Fruit fly (Drosophila melanogaster) whole organism, embryonic: ENCODE data around the gene Gr85a.

ENCODE experiments used
- Ada2b ChIP-seq: fragments of 200-800 bp; sonication (Bioruptor generic); IDR thresholded peaks from 2 replicates; pipeline ENCODE4 v1.3.6; 2022; ENCODE audit warnings: missing biosample characterization, missing genetic modification characterization
- BtbVII ChIP-seq: fragments of 200-800 bp; sonication (Bioruptor generic); optimal IDR thresholded peaks from 3 replicates; lab custom pipeline; 2017; ENCODE audit warnings: missing biosample characterization, mild to moderate bottlenecking, missing genetic modification characterization
- CG10543 ChIP-seq: fragments of 200-800 bp; sonication (Bioruptor generic); optimal IDR thresholded peaks from 3 replicates; lab custom pipeline; 2017; ENCODE audit warnings: missing biosample characterization, mild to moderate bottlenecking, missing genetic modification characterization, moderate library complexity
- CG10565 ChIP-seq: fragments of 200-800 bp; sonication (Bioruptor generic); optimal IDR thresholded peaks from 3 replicates; lab custom pipeline; 2016; ENCODE audit warnings: missing biosample characterization, mild to moderate bottlenecking, missing genetic modification characterization
- CG11247 ChIP-seq: fragments of 200-800 bp; sonication (Bioruptor generic); IDR thresholded peaks from 2 replicates; pipeline ENCODE4 v1.3.6; 2022; ENCODE audit warnings: missing biosample characterization, missing genetic modification characterization
- CG14965 ChIP-seq: fragments of 200-800 bp; sonication (Bioruptor generic); optimal IDR thresholded peaks from 2 replicates; lab custom pipeline; 2016; ENCODE audit warnings: missing biosample characterization, missing genetic modification characterization, borderline replicate concordance
- CG2889 ChIP-seq: fragments of 200-800 bp; sonication (Bioruptor generic); IDR thresholded peaks from 3 replicates; pipeline ENCODE4 v1.3.6; 2022; ENCODE audit warnings: missing biosample characterization, missing genetic modification characterization
- CG3065 ChIP-seq: fragments of 200-800 bp; sonication (Bioruptor generic); optimal IDR thresholded peaks from 2 replicates; lab custom pipeline; 2016; ENCODE audit warnings: missing biosample characterization, missing genetic modification characterization
- CG31441 ChIP-seq: fragments of 200-800 bp; sonication (Bioruptor generic); IDR thresholded peaks from 2 replicates; pipeline ENCODE4 v1.3.6; 2022; ENCODE audit warnings: missing biosample characterization, missing genetic modification characterization
- CG3726 ChIP-seq: fragments of 200-800 bp; sonication (Bioruptor generic); IDR thresholded peaks from 3 replicates; pipeline ENCODE4, ENCODE4 v1.3.6; 2022; ENCODE audit warnings: missing biosample characterization, missing genetic modification characterization
- CG4820 ChIP-seq: fragments of 200-800 bp; sonication (Bioruptor generic); optimal IDR thresholded peaks from 3 replicates; lab custom pipeline; 2016; ENCODE audit warnings: missing biosample characterization, missing genetic modification characterization
- CG4854 ChIP-seq: fragments of 200-800 bp; sonication (Bioruptor generic); optimal IDR thresholded peaks from 2 replicates; lab custom pipeline; 2016; ENCODE audit warnings: missing biosample characterization, missing genetic modification characterization, inconsistent platforms
- CG6689 ChIP-seq: fragments of 200-800 bp; sonication (Bioruptor generic); IDR thresholded peaks from 2 replicates; pipeline ENCODE4 v1.3.6; 2022; ENCODE audit warnings: missing biosample characterization, missing genetic modification characterization
- CG7271 ChIP-seq: fragments of 200-800 bp; sonication (Bioruptor generic); optimal IDR thresholded peaks from 2 replicates; lab custom pipeline; 2018; ENCODE audit warnings: missing biosample characterization, mild to moderate bottlenecking, missing genetic modification characterization, moderate library complexity
- CG7928 ChIP-seq: fragments of 200-800 bp; sonication (Bioruptor generic); optimal IDR thresholded peaks from 2 replicates; lab custom pipeline; 2017; ENCODE audit warnings: missing biosample characterization, mild to moderate bottlenecking, missing genetic modification characterization
- CG8089 ChIP-seq: fragments of 200-800 bp; sonication (Bioruptor generic); optimal IDR thresholded peaks from 3 replicates; lab custom pipeline; 2016; ENCODE audit warnings: missing biosample characterization, missing genetic modification characterization
- CG8359 ChIP-seq: fragments of 200-800 bp; sonication (Bioruptor generic); optimal IDR thresholded peaks from 2 replicates; lab custom pipeline; 2017; ENCODE audit warnings: missing biosample characterization, mild to moderate bottlenecking, missing genetic modification characterization, borderline replicate concordance
- CG8388 ChIP-seq: fragments of 200-800 bp; sonication (Bioruptor generic); optimal IDR thresholded peaks from 2 replicates; lab custom pipeline; 2019; ENCODE audit warnings: missing biosample characterization, mild to moderate bottlenecking, missing genetic modification characterization, moderate library complexity
- CG9876 ChIP-seq: fragments of 200-800 bp; sonication (Bioruptor generic); optimal IDR thresholded peaks from 2 replicates; lab custom pipeline; 2016; ENCODE audit warnings: missing biosample characterization, missing genetic modification characterization
- CoRest ChIP-seq: fragments of 200-800 bp; sonication (Bioruptor generic); optimal IDR thresholded peaks from 3 replicates; lab custom pipeline; 2018; ENCODE audit warnings: missing biosample characterization, mild to moderate bottlenecking, missing genetic modification characterization, moderate library complexity
- Dref ChIP-seq: fragments of 200-800 bp; sonication (Bioruptor generic); IDR thresholded peaks from 2 replicates; pipeline ENCODE4 v1.3.6; 2022; ENCODE audit warnings: missing biosample characterization, missing genetic modification characterization
- E2f2 ChIP-seq: fragments of 200-800 bp; sonication (Bioruptor generic); IDR thresholded peaks from 2 replicates; pipeline ENCODE4 v1.3.6; 2022; ENCODE audit warnings: missing biosample characterization, missing genetic modification characterization
- HmgZ ChIP-seq: fragments of 200-800 bp; sonication (Bioruptor generic); optimal IDR thresholded peaks from 2 replicates; lab custom pipeline; 2018; ENCODE audit warnings: missing biosample characterization, mild to moderate bottlenecking, missing genetic modification characterization
- Mes4 ChIP-seq: fragments of 200-800 bp; sonication (Bioruptor generic); optimal IDR thresholded peaks from 2 replicates; lab custom pipeline; 2016; ENCODE audit warnings: missing biosample characterization, missing genetic modification characterization
- Opbp ChIP-seq: fragments of 200-800 bp; sonication (Bioruptor generic); IDR thresholded peaks from 3 replicates; pipeline ENCODE4 v1.3.6; 2022; ENCODE audit warnings: missing biosample characterization, missing genetic modification characterization; ENCODE audit not compliant: partially characterized antibody
- Optix ChIP-seq: fragments of 200-800 bp; sonication (Bioruptor generic); IDR thresholded peaks from 3 replicates; pipeline ENCODE4 v1.3.6; 2022; ENCODE audit warnings: missing biosample characterization, missing genetic modification characterization
- Sin3A ChIP-seq: fragments of >200 bp; optimal IDR thresholded peaks from 2 replicates; lab custom pipeline; 2018
- Six4 ChIP-seq: fragments of 200-800 bp; sonication (Bioruptor generic); optimal IDR thresholded peaks from 2 replicates; lab custom pipeline; 2016; ENCODE audit warnings: missing biosample characterization, missing genetic modification characterization
- Sox102F ChIP-seq: fragments of 200-800 bp; sonication (Bioruptor generic); optimal IDR thresholded peaks from 2 replicates; lab custom pipeline; 2018; ENCODE audit warnings: missing biosample characterization, mild to moderate bottlenecking, missing genetic modification characterization, moderate library complexity
- Usf ChIP-seq: fragments of 200-800 bp; sonication (Bioruptor generic); optimal IDR thresholded peaks from 2 replicates; lab custom pipeline; 2017; ENCODE audit warnings: missing genotype, missing biosample characterization, missing genetic modification characterization
- Xrp1 ChIP-seq: fragments of 200-800 bp; sonication (Bioruptor generic); IDR thresholded peaks from 2 replicates; pipeline ENCODE4 v1.3.6; 2022; ENCODE audit warnings: missing biosample characterization, missing genetic modification characterization
- ac ChIP-seq: fragments of 200-800 bp; sonication (Bioruptor generic); optimal IDR thresholded peaks from 3 replicates; lab custom pipeline; 2017; ENCODE audit warnings: missing biosample characterization, mild to moderate bottlenecking, missing genetic modification characterization
- chif ChIP-seq, 2 experiments: fragments of 200-800 bp; sonication (Bioruptor generic); optimal IDR thresholded peaks; 3 replicates each; lab custom pipeline; 2016; ENCODE audit warnings: missing biosample characterization in 2 of 2, missing genetic modification characterization in 2 of 2
- fd102C ChIP-seq: fragments of 200-800 bp; sonication (Bioruptor generic); optimal IDR thresholded peaks from 2 replicates; lab custom pipeline; 2018; ENCODE audit warnings: missing biosample characterization, mild to moderate bottlenecking, missing genetic modification characterization, moderate library complexity
- ftz-f1 ChIP-seq: fragments of 200-800 bp; sonication (Bioruptor generic); optimal IDR thresholded peaks from 2 replicates; lab custom pipeline; 2016; ENCODE audit warnings: missing biosample characterization, missing genetic modification characterization
- gcm2 ChIP-seq: fragments of 200-800 bp; sonication (Bioruptor generic); optimal IDR thresholded peaks from 2 replicates; lab custom pipeline; 2016; ENCODE audit warnings: missing biosample characterization, missing genetic modification characterization
- gfzf ChIP-seq: fragments of 200-800 bp; sonication (Bioruptor generic); optimal IDR thresholded peaks from 2 replicates; lab custom pipeline; 2016; ENCODE audit warnings: missing biosample characterization, mild to moderate bottlenecking, missing genetic modification characterization, moderate library complexity
- gsb ChIP-seq: fragments of 200-800 bp; sonication (Bioruptor generic); IDR thresholded peaks from 2 replicates; pipeline ENCODE4 v1.3.6; 2022; ENCODE audit warnings: missing biosample characterization, missing genetic modification characterization
- her ChIP-seq: fragments of 200-800 bp; sonication (Bioruptor generic); optimal IDR thresholded peaks from 2 replicates; lab custom pipeline; 2016; ENCODE audit warnings: missing biosample characterization, missing genetic modification characterization
- kah ChIP-seq: fragments of 200-800 bp; sonication (Bioruptor generic); optimal IDR thresholded peaks from 2 replicates; lab custom pipeline; 2018; ENCODE audit warnings: missing biosample characterization, mild to moderate bottlenecking, missing genetic modification characterization
- ken ChIP-seq: fragments of 200-800 bp; sonication (Bioruptor generic); IDR thresholded peaks from 3 replicates; pipeline ENCODE4 v1.3.6; 2022; ENCODE audit warnings: missing biosample characterization, missing genetic modification characterization
- lov ChIP-seq, 2 experiments: fragments of 200-800 bp in 1 of 2; fragments of >200 bp in 1 of 2; sonication (Bioruptor generic) in 1 of 2; IDR thresholded peaks in 1 of 2; optimal IDR thresholded peaks in 1 of 2; 2 replicates in 1 of 2; 3 replicates in 1 of 2; pipeline versions ENCODE4 v1.3.6 to Lab custom; 2017 to 2022; ENCODE audit warnings: missing biosample characterization in 1 of 2, missing genetic modification characterization in 1 of 2
- oc ChIP-seq: fragments of 200-800 bp; sonication (Bioruptor generic); optimal IDR thresholded peaks from 2 replicates; lab custom pipeline; 2018; ENCODE audit warnings: missing biosample characterization, mild to moderate bottlenecking, missing genetic modification characterization, moderate library complexity
- peb ChIP-seq: fragments of 200-800 bp; sonication (Bioruptor generic); IDR thresholded peaks from 2 replicates; pipeline ENCODE4 v1.3.6; 2022; ENCODE audit warnings: missing biosample characterization, missing genetic modification characterization
- pita ChIP-seq: fragments of 200-800 bp; sonication (Bioruptor generic); optimal IDR thresholded peaks from 2 replicates; lab custom pipeline; 2017; ENCODE audit warnings: missing biosample characterization, mild to moderate bottlenecking, missing genetic modification characterization
- pzg ChIP-seq: fragments of 200-800 bp; sonication (Bioruptor generic); optimal IDR thresholded peaks from 3 replicates; lab custom pipeline; 2018; ENCODE audit warnings: missing biosample characterization, mild to moderate bottlenecking, missing genetic modification characterization, moderate library complexity
- sug ChIP-seq: fragments of 200-800 bp; optimal IDR thresholded peaks from 2 replicates; lab custom pipeline; 2019; ENCODE audit warnings: missing biosample characterization, mild to moderate bottlenecking, missing genetic modification characterization, moderate library complexity
- twi ChIP-seq: fragments of 200-800 bp; optimal IDR thresholded peaks from 2 replicates; lab custom pipeline; 2019; ENCODE audit warnings: missing biosample characterization, mild to moderate bottlenecking, missing genetic modification characterization, moderate library complexity
- unc-4 ChIP-seq: fragments of 200-800 bp; sonication (Bioruptor generic); IDR thresholded peaks from 2 replicates; pipeline ENCODE4 v1.3.6; 2022; ENCODE audit warnings: missing biosample characterization, missing genetic modification characterization; ENCODE audit not compliant: partially characterized antibody

Gene Gr85a

DNA sequence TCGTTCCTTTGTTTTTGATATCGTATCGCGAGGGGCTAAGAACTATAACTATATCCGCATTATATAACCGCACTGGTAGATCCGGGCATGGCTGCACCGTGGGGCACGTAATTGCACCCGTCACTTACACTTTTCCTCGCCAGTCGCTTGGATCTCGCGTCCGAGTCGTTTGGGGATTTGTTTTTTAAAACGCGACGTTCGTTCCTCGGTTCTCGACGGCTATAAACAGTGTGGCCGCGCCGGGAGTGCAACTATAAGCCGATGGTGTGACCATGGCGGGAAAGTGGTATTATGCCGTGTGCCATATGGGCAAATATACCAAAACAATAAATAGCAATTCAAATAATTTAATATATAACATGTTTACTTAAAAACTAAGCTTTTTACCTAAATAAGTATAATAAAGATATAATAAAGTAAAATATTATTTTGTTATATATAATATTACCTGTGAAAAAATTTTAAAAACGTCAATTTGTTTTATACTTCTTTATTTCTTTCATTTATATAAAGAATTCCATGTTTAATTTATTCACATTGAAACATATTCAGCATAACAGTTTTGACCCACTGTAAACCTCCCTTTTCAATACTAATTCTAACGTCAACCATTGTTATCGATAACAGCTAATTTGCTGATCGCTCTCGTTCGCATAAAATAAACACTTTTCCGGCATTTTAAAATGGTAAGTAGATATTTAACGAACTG lies 46.2 kb upstream of the Gr85a start, which contains the start of the genes Mical and CG3909 (continued):
- TF ChIP-seq CG10565 (GFP tag; lab: Kevin White, UChicago) (no peak), BtbVII (peak; percentile 60), CG3726 (peak; percentile 81; the same call in 2 of the 3 replicates), twi (tag; lab: Kevin White, UChicago) (peak; percentile 70), HmgZ (tag; lab: Kevin White, UChicago) (peak; percentile 69), Usf (GFP tag; lab: Kevin White, UChicago) (peak; percentile 46), Mes4 (GFP tag; lab: Kevin White, UChicago) (no peak), fd102C (GFP tag; lab: Kevin White, UChicago) (no peak), CG7928 (GFP tag; lab: Kevin White, UChicago) (no peak), oc (tag; lab: Kevin White, UChicago) (peak; percentile 71), sug (tag; lab: Kevin White, UChicago) (peak; percentile 87), gcm2 (peak; percentile 13), CG8089 (GFP tag; lab: Kevin White, UChicago) (no peak), ftz-f1 (GFP tag; lab: Kevin White, UChicago) (no peak), CoRest (tag; lab: Kevin White, UChicago) (peak; percentile 93), Optix (0 out of 3 replicates have a peak, but pooled peaks have one; percentile 7), CG9876 (GFP tag; lab: Kevin White, UChicago) (no peak), CG10543 (GFP tag; lab: Kevin White, UChicago) (peak; percentile 48), Opbp (no peak; the same call in 1 of the 3 replicates), Six4 (GFP tag; lab: Kevin White, UChicago) (peak; percentile 84), chif (GFP tag; optimal IDR thresholded peaks at IDR 0.05; lab: Kevin White, UChicago) (peak in 1 of 2 experiments; percentile 10), CG7271 (tag; lab: Kevin White, UChicago) (peak; percentile 9), Sox102F (GFP tag; lab: Kevin White, UChicago) (peak; percentile 89), CG4820 (GFP tag; lab: Kevin White, UChicago) (peak; percentile 64), Ada2b (GFP tag; lab: Robert Waterston, UW) (peak; percentile 88), Sin3A (lab: Kevin White, UChicago) (no peak), CG8359 (GFP tag; lab: Kevin White, UChicago) (peak; percentile 45), peb (GFP tag; lab: Robert Waterston, UW) (peak; percentile 50; the same call in 1 of the 2 replicates), CG4854 (GFP tag; lab: Kevin White, UChicago) (peak; percentile 7), lov (optimal IDR thresholded peaks at IDR 0.05; lab: Kevin White, UChicago) (no peak), lov (GFP tag; IDR thresholded peaks at IDR 0.05; lab: Robert Waterston, UW) (peak; percentile 72; the same call in 1 of the 3 replicates), gfzf (GFP tag; lab: Kevin White, UChicago) (peak; percentile 81), pzg (GFP tag; lab: Kevin White, UChicago) (peak; percentile 76), ac (GFP tag; lab: Kevin White, UChicago) (no peak), CG11247 (peak; percentile 91), gsb (peak; percentile 76), unc-4 (no peak; the same call in 1 of the 2 replicates), Dref (peak; percentile 70), CG2889 (GFP tag; lab: Robert Waterston, UW) (peak; percentile 90), CG8388 (GFP tag; lab: Kevin White, UChicago) (peak; percentile 96), CG3065 (GFP tag; lab: Kevin White, UChicago) (peak; percentile 38), Xrp1 (GFP tag; lab: Robert Waterston, UW) (peak; percentile 89), E2f2 (peak; percentile 70), her (GFP tag; lab: Kevin White, UChicago) (no peak), CG14965 (GFP tag; lab: Kevin White, UChicago) (no peak), kah (GFP tag; lab: Kevin White, UChicago) (no peak), ken (GFP tag; lab: Robert Waterston, UW) (peak; percentile 84), CG6689 (GFP tag; lab: Robert Waterston, UW) (peak; percentile 90), pita (GFP tag; lab: Kevin White, UChicago) (no peak), CG31441 (GFP tag; lab: Robert Waterston, UW) (peak; percentile 92)
